Fruit fly (Drosophila melanogaster): ENCODE results near the gene stx.
A peak's percentile ranks its signal among the peaks of the same experiment; 100 is the strongest.

The stx gene

dm6 chrX:10728024-10728423 lies 16.7 kb downstream of the stx start (continued):
- TF ChIP-seq Hr83 (GFP tag; optimal IDR thresholded peaks at IDR 0.05; ENCODE audit: poor library complexity, severe bottlenecking) (peak; percentile 95), sage (GFP tag; optimal IDR thresholded peaks at IDR 0.05) (peak; percentile 59), GATAd (GFP tag; optimal IDR thresholded peaks at IDR 0.05) (peak; percentile 69), dmrt93B (GFP tag; optimal IDR thresholded peaks at IDR 0.05) (peak; percentile 45)

dm6 chrX:10727318-10727717 lies 17.4 kb downstream of the stx start:
- TF ChIP-seq psq (GFP tag; optimal IDR thresholded peaks at IDR 0.05) (no peak), Jra (GFP tag; optimal IDR thresholded peaks at IDR 0.05) (no peak), Myc (optimal IDR thresholded peaks at IDR 0.05) (no peak), fru (GFP tag; optimal IDR thresholded peaks at IDR 0.05) (no peak), sage (GFP tag; optimal IDR thresholded peaks at IDR 0.05) (no peak), GATAd (GFP tag; optimal IDR thresholded peaks at IDR 0.05) (no peak), h (GFP tag; optimal IDR thresholded peaks at IDR 0.05) (no peak), br (GFP tag; optimal IDR thresholded peaks at IDR 0.05) (no peak), dl (GFP tag; optimal IDR thresholded peaks at IDR 0.05; ENCODE audit: insufficient read depth in 1 of 2, partially characterized antibody in 2 of 2) (no peak), rgr (GFP tag; optimal IDR thresholded peaks at IDR 0.05) (no peak), usp (GFP tag; optimal IDR thresholded peaks at IDR 0.05) (no peak), dmrt93B (GFP tag; optimal IDR thresholded peaks at IDR 0.05) (no peak), lola (GFP tag; optimal IDR thresholded peaks at IDR 0.05) (no peak)

- TF ChIP-seq sage (GFP tag; optimal IDR thresholded peaks at IDR 0.05) (no peak), ey (GFP tag; optimal IDR thresholded peaks at IDR 0.05) (no peak), psq (GFP tag; optimal IDR thresholded peaks at IDR 0.05) (no peak), fru (GFP tag; optimal IDR thresholded peaks at IDR 0.05) (no peak), Mio (GFP tag; optimal IDR thresholded peaks at IDR 0.05) (no peak), CG32264 (GFP tag; optimal IDR thresholded peaks at IDR 0.05) (no peak), Vsx2 (GFP tag; optimal IDR thresholded peaks at IDR 0.05; ENCODE audit: partially characterized antibody) (no peak)
Measured at dm6 chrX:10726105-10726694, 18.5 kb downstream of the stx start.

dm6 chrX:10723488-10724254 lies 21.1 kb downstream of the stx start:
- TF ChIP-seq Mio (GFP tag; optimal IDR thresholded peaks at IDR 0.05) (no peak), sv (GFP tag; optimal IDR thresholded peaks at IDR 0.05) (no peak), GATAd (GFP tag; optimal IDR thresholded peaks at IDR 0.05) (no peak), tai (GFP tag; optimal IDR thresholded peaks at IDR 0.05) (no peak), h (GFP tag; optimal IDR thresholded peaks at IDR 0.05) (peak; percentile 57), usp (GFP tag; optimal IDR thresholded peaks at IDR 0.05) (no peak), Dif (GFP tag; optimal IDR thresholded peaks at IDR 0.05; ENCODE audit: partially characterized antibody) (no peak), dsf (GFP tag; optimal IDR thresholded peaks at IDR 0.05; ENCODE audit: borderline replicate concordance) (no peak), HLH106 (tag; optimal IDR thresholded peaks at IDR 0.05) (peak; percentile 34), sage (GFP tag; optimal IDR thresholded peaks at IDR 0.05) (no peak), pan (optimal IDR thresholded peaks at IDR 0.05) (no peak), psq (GFP tag; optimal IDR thresholded peaks at IDR 0.05) (peak; percentile 34), rgr (GFP tag; optimal IDR thresholded peaks at IDR 0.05) (peak; percentile 28), Dfd (GFP tag; optimal IDR thresholded peaks at IDR 0.05) (no peak), Hnf4 (GFP tag; optimal IDR thresholded peaks at IDR 0.05) (peak; percentile 45), Jra (GFP tag; optimal IDR thresholded peaks at IDR 0.05) (no peak), CG9705 (GFP tag; optimal IDR thresholded peaks at IDR 0.05) (no peak), woc (GFP tag; optimal IDR thresholded peaks at IDR 0.05) (peak; percentile 17), fru (GFP tag; optimal IDR thresholded peaks at IDR 0.05) (peak; percentile 35), dl (GFP tag; optimal IDR thresholded peaks at IDR 0.05; ENCODE audit: insufficient read depth in 1 of 2, partially characterized antibody in 2 of 2) (no peak), ey (GFP tag; optimal IDR thresholded peaks at IDR 0.05) (peak; percentile 42), foxo (GFP tag; optimal IDR thresholded peaks at IDR 0.05) (peak in 1 of 2 experiments; percentile 49), N (GFP tag; optimal IDR thresholded peaks at IDR 0.05) (no peak), jim (GFP tag; optimal IDR thresholded peaks at IDR 0.05) (no peak), Hr78 (GFP tag; optimal IDR thresholded peaks at IDR 0.05) (no peak), Hr83 (GFP tag; optimal IDR thresholded peaks at IDR 0.05; ENCODE audit: poor library complexity, severe bottlenecking) (no peak), Rel (GFP tag; optimal IDR thresholded peaks at IDR 0.05) (no peak), Rel (tag; optimal IDR thresholded peaks at IDR 0.05) (no peak), brk (GFP tag; optimal IDR thresholded peaks at IDR 0.05) (no peak), Myc (optimal IDR thresholded peaks at IDR 0.05) (no peak), CrebA (GFP tag; optimal IDR thresholded peaks at IDR 0.05; ENCODE audit: borderline replicate concordance) (no peak), Vsx2 (GFP tag; optimal IDR thresholded peaks at IDR 0.05; ENCODE audit: partially characterized antibody) (no peak), OdsH (GFP tag; optimal IDR thresholded peaks at IDR 0.05) (peak; percentile 22), lola (GFP tag; optimal IDR thresholded peaks at IDR 0.05) (no peak), br (GFP tag; optimal IDR thresholded peaks at IDR 0.05) (peak; percentile 11), Abd-B (GFP tag; optimal IDR thresholded peaks at IDR 0.05) (no peak), Sp1 (GFP tag; optimal IDR thresholded peaks at IDR 0.05) (no peak), CG32264 (GFP tag; optimal IDR thresholded peaks at IDR 0.05) (no peak), dmrt93B (GFP tag; optimal IDR thresholded peaks at IDR 0.05) (peak; percentile 13)

All from whole organism, wandering third instar larva.